Worm (Caenorhabditis elegans) whole organism, L4 larva: ENCODE data around the gene ngn-1.

Experiments used
- Y105C5A.15 ChIP-seq: fragments of 200-800 bp; sonication (Bioruptor generic); IDR thresholded peaks from 2 replicates; pipeline ENCODE4 v1.3.6; 2022; ENCODE audit warnings: missing genetic modification characterization, missing compliant biosample characterization
- lim-7 ChIP-seq: fragments of 200-800 bp; sonication (Bioruptor generic); IDR thresholded peaks from 2 replicates; pipeline ENCODE4 v1.3.6; 2022; ENCODE audit warnings: missing genetic modification characterization, missing compliant biosample characterization
- lin-29 ChIP-seq: fragments of 200-800 bp; sonication (Bioruptor generic); IDR thresholded peaks from 2 replicates; pipeline ENCODE4 v1.3.6; 2022; ENCODE audit warnings: missing genetic modification reagents, missing genetic modification characterization, missing compliant biosample characterization
- mxl-2 ChIP-seq: fragments of 200-800 bp; sonication (Bioruptor generic); conservative IDR thresholded peaks from 2 replicates; pipeline ENCODE4 v1.3.6; 2022; ENCODE audit warnings: missing genetic modification reagents, missing genetic modification characterization, missing compliant biosample characterization
- nhr-77 ChIP-seq: fragments of 150-350 bp; optimal IDR thresholded peaks from 2 replicates; lab custom pipeline; 2014; ENCODE audit warnings: missing biosample characterization, missing genetic modification characterization
- php-3 ChIP-seq: fragments of 200-800 bp; sonication (Bioruptor generic); IDR thresholded peaks from 2 replicates; pipeline ENCODE4 v1.3.6; 2022; ENCODE audit warnings: missing genetic modification reagents, missing genetic modification characterization, missing compliant biosample characterization
- set-16 ChIP-seq: fragments of 200-800 bp; sonication (Bioruptor generic); IDR thresholded peaks from 2 replicates; pipeline ENCODE4 v1.3.6; 2022; ENCODE audit warnings: missing genetic modification reagents, missing genetic modification characterization, missing compliant biosample characterization
- snpc-4 ChIP-seq: fragments of 150-350 bp; optimal IDR thresholded peaks from 2 replicates; lab custom pipeline; 2014; ENCODE audit warnings: missing biosample characterization, missing genetic modification characterization
- spr-1 ChIP-seq: sonication (generic microtip); optimal IDR thresholded peaks from 2 replicates; lab custom pipeline; 2016; ENCODE audit warnings: mild to moderate bottlenecking, missing genetic modification characterization, missing compliant biosample characterization
- tag-97 ChIP-seq: fragments of 200-800 bp; sonication (Bioruptor generic); IDR thresholded peaks from 2 replicates; pipeline ENCODE4 v1.3.6; 2022; ENCODE audit warnings: missing genetic modification characterization, missing compliant biosample characterization
- vab-7 ChIP-seq: fragments of 200-800 bp; sonication (Bioruptor generic); IDR thresholded peaks from 2 replicates; pipeline ENCODE4 v1.3.6; 2022; ENCODE audit warnings: missing genetic modification reagents, missing genetic modification characterization, missing compliant biosample characterization
- zag-1 ChIP-seq: fragments of 150-350 bp; optimal IDR thresholded peaks from 2 replicates; lab custom pipeline; 2014; ENCODE audit warnings: missing biosample characterization, missing genetic modification characterization
- zip-2 ChIP-seq: fragments of 150-350 bp; optimal IDR thresholded peaks from 2 replicates; lab custom pipeline; 2014; ENCODE audit warnings: missing biosample characterization, missing genetic modification characterization

The ngn-1 gene

DNA sequence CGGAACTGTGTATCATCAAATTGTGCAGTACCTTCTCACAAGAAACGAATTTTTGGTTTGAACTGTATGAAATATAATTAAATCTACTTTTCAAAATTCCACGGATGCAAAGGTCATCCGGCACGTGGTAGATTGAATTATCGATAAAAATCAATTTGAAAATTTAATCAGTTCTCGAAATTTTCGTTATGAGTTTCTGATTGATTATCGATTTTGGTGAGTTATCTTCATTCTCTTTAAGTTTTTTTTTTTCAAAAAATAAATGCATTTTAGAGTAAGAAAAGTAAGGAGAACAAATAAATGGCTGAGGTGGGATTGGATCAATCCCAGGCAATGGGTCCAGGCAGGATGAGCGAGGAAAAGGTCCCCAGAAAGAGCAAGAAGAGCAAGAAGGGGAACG is 30.7 kb downstream of the ngn-1 start, which contains the start of gene Y69A2AR.47:
Gene Y69A2AR.47 (plus strand): TSS at position 301 of the 400 bp plus-strand sequence.
- no peak for TF ChIP-seq mxl-2

DNA sequence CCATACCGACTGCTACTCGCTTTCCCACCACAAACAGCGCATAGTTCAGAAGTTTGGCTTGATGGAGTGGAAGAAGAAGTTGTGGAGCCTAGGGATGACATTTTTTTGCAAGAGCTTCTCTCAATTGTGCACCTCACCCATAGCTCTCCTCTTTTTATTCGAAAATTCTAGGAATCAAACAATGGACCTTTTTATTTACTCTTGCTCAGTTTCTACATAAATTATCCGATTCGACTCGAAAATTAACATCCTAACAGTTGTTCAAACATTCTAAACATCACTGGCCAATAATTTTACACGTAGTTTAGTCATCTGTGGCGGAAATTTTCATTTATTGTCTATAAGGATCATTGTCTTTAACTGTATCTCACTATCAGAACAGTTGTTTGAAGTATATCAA is 46.6 kb downstream of the ngn-1 start, which contains the start of gene nhr-242:
Gene nhr-242 (minus strand): TSS at position 101 of the 400 bp plus-strand sequence.
- TF ChIP-seq Y105C5A.15 (GFP tag; lab: Robert Waterston, UW) (no peak), lin-29 (GFP tag; lab: Robert Waterston, UW) (no peak), nhr-77 (no peak), spr-1 (no peak), vab-7 (GFP tag; lab: Robert Waterston, UW) (no peak), zag-1 (tag; lab: Kevin White, UChicago) (no peak), tag-97 (GFP tag; lab: Robert Waterston, UW) (no peak), php-3 (GFP tag; lab: Robert Waterston, UW) (no peak), zip-2 (tag; lab: Kevin White, UChicago) (no peak), lim-7 (GFP tag; lab: Robert Waterston, UW) (no peak), snpc-4 (tag; lab: Kevin White, UChicago) (no peak), set-16 (GFP tag; lab: Robert Waterston, UW) (no peak)
